Fruit fly (Drosophila melanogaster): ENCODE measurements around the gene CG33253.
A peak's percentile ranks its signal among the peaks of the same experiment; 100 is the strongest.

The CG33253 gene

dm6 chrX:19220963-19221572 lies 37.8 kb downstream of the CG33253 start (continued):
- TF ChIP-seq CG7963 (GFP tag; IDR thresholded peaks at IDR 0.05; ENCODE audit: partially characterized antibody): no peak
- no peak for TF ChIP-seq pzg (GFP tag; optimal IDR thresholded peaks at IDR 0.05)
- no peak for TF ChIP-seq ttk (GFP tag; IDR thresholded peaks at IDR 0.05)
- TF ChIP-seq ERR (GFP tag; optimal IDR thresholded peaks at IDR 0.05): no peak
- TF ChIP-seq ap (GFP tag; IDR thresholded peaks at IDR 0.05): no peak
- TF ChIP-seq Xrp1 (GFP tag; IDR thresholded peaks at IDR 0.05): no peak
- TF ChIP-seq kni (GFP tag; optimal IDR thresholded peaks at IDR 0.05): peak; percentile 35

- peak; percentile 10 to 50 for TF ChIP-seq bsh (GFP tag; optimal IDR thresholded peaks at IDR 0.05)
- TF ChIP-seq Hmr (GFP tag; optimal IDR thresholded peaks at IDR 0.05): peak; percentile 28
- no peak for TF ChIP-seq MBD-R2 (GFP tag; IDR thresholded peaks at IDR 0.05)
- TF ChIP-seq ro (GFP tag; IDR thresholded peaks at IDR 0.05): no peak
- no peak for TF ChIP-seq Fer1 (GFP tag; optimal IDR thresholded peaks at IDR 0.05)
- peak; percentile 30; the same call in 1 of the 3 replicates for TF ChIP-seq row (GFP tag; IDR thresholded peaks at IDR 0.05)
- peak; percentile 52 for TF ChIP-seq dmrt11E (tag; optimal IDR thresholded peaks at IDR 0.05)
- peak; percentile 76 for TF ChIP-seq CG7556 (GFP tag; optimal IDR thresholded peaks at IDR 0.05)
- peak; percentile 47 for TF ChIP-seq CG17829 (tag; optimal IDR thresholded peaks at IDR 0.05)
- no peak for TF ChIP-seq CG14860 (GFP tag; IDR thresholded peaks at IDR 0.05; ENCODE audit: partially characterized antibody)
- peak; percentile 42 for TF ChIP-seq CG17359 (tag; optimal IDR thresholded peaks at IDR 0.05)
- TF ChIP-seq CG6689 (GFP tag; IDR thresholded peaks at IDR 0.05): peak; percentile 42; the same call in 1 of the 2 replicates
- peak in 1 of 2 experiments; percentile 22 for TF ChIP-seq Eip74EF (GFP tag; optimal IDR thresholded peaks at IDR 0.05)
- TF ChIP-seq CG1832 (GFP tag; optimal IDR thresholded peaks at IDR 0.05): no peak
- peak; percentile 43 for TF ChIP-seq D19A (tag; optimal IDR thresholded peaks at IDR 0.05)
- TF ChIP-seq CG30403 (GFP tag; optimal IDR thresholded peaks at IDR 0.05): peak; percentile 53
- no peak for TF ChIP-seq CG6272 (GFP tag; IDR thresholded peaks at IDR 0.05)
- peak; percentile 46 for TF ChIP-seq sens (GFP tag)
- TF ChIP-seq CG2678 (tag; optimal IDR thresholded peaks at IDR 0.05): peak; percentile 64
- no peak for TF ChIP-seq kah (GFP tag; optimal IDR thresholded peaks at IDR 0.05)
- peak; percentile 51 for TF ChIP-seq CG18619 (GFP tag; optimal IDR thresholded peaks at IDR 0.05)
- no peak for TF ChIP-seq gt (GFP tag; IDR thresholded peaks at IDR 0.05)
- peak; percentile 38 for TF ChIP-seq CG17385 (GFP tag; optimal IDR thresholded peaks at IDR 0.05)
- no peak for TF ChIP-seq Taf1 (GFP tag; IDR thresholded peaks at IDR 0.05)
- peak; percentile 5 for TF ChIP-seq CG6765 (GFP tag; optimal IDR thresholded peaks at IDR 0.05)
- peak; percentile 5 for TF ChIP-seq Nf-YB (GFP tag; optimal IDR thresholded peaks at IDR 0.05)
- peak; percentile 53 for TF ChIP-seq CG12391 (tag; optimal IDR thresholded peaks at IDR 0.05)
- no peak for TF ChIP-seq gcm2 (GFP tag; optimal IDR thresholded peaks at IDR 0.05)
- peak; percentile 8 for TF ChIP-seq ATbp (GFP tag; optimal IDR thresholded peaks at IDR 0.05)
- TF ChIP-seq CG12104 (GFP tag; optimal IDR thresholded peaks at IDR 0.05): peak; percentile 41
- peak; percentile 5 for TF ChIP-seq tin (GFP tag; optimal IDR thresholded peaks at IDR 0.05)
- TF ChIP-seq Hr78 (GFP tag; optimal IDR thresholded peaks at IDR 0.05): peak in 1 of 2 experiments; percentile 7
- TF ChIP-seq CG4424 (GFP tag; optimal IDR thresholded peaks at IDR 0.05): peak; percentile 56
- no peak for TF ChIP-seq sc (optimal IDR thresholded peaks at IDR 0.05)
- peak; percentile 30 for TF ChIP-seq sc (GFP tag; optimal IDR thresholded peaks at IDR 0.05)
- TF ChIP-seq CG10209 (GFP tag; optimal IDR thresholded peaks at IDR 0.05): peak; percentile 34
- TF ChIP-seq CG4854 (GFP tag; optimal IDR thresholded peaks at IDR 0.05): no peak
- peak; percentile 3 for TF ChIP-seq CTCF (GFP tag; optimal IDR thresholded peaks at IDR 0.05)
- TF ChIP-seq cwo (GFP tag; optimal IDR thresholded peaks at IDR 0.05): peak; percentile 28
- peak; percentile 75 for TF ChIP-seq gem (tag; optimal IDR thresholded peaks at IDR 0.05)
Measured at dm6 chrX:19224580-19225303, 41.5 kb downstream of the CG33253 start.

Measured in whole organism, embryonic.